Worm (Caenorhabditis elegans) whole organism, L4 larva: Measurements from ENCODE around the gene C04E12.4.
"Not testable (repeated sequence)": the region's sequence is repeated elsewhere in the genome, so short reads cannot be mapped to it uniquely, and the experiment has no call there.

ENCODE experiments used
- dpl-1 ChIP-seq: fragments of 150-350 bp; optimal IDR thresholded peaks from 2 replicates; lab custom pipeline; 2014; ENCODE audit warnings: missing biosample characterization, missing genetic modification reagents, missing genetic modification characterization
- mdl-1 ChIP-seq, 2 experiments: fragments of 150-350 bp in 1 of 2; sonication (generic microtip) in 1 of 2; optimal IDR thresholded peaks; 2 replicates each; lab custom pipeline; 2014 to 2017; ENCODE audit warnings: missing biosample characterization in 2 of 2, missing genetic modification characterization in 2 of 2
- nhr-28 ChIP-seq: fragments of 150-350 bp; optimal IDR thresholded peaks from 2 replicates; lab custom pipeline; 2014; ENCODE audit warnings: missing biosample characterization, missing genetic modification characterization
- nhr-76 ChIP-seq: fragments of 150-350 bp; optimal IDR thresholded peaks from 2 replicates; lab custom pipeline; 2014; ENCODE audit warnings: missing biosample characterization, missing genetic modification characterization

DNA sequence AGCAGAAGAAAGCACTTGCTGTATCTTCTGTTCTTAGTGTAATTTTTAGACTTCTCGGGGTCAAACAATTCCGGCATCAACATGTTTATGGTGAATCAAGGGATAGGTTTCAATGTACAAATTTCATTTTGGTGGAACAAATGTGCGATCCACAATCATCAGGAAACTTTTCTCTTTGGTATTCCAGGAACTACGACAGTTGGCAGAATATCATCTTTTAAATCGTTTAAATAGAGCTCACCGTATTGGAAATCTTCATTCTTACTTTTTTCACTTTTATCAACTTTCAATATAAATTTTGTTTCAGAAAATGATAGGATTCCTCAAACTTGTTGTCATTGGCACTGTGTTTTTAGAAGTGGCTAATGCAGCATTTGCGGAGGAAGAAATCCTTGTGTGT is 34.2 kb downstream of the C04E12.4 start, which contains the start of gene T20D4.12:
- TF ChIP-seq dpl-1 (GFP tag; lab: Kevin White, UChicago); nhr-28 (tag; lab: Kevin White, UChicago); mdl-1 (tag; optimal IDR thresholded peaks at IDR 0.05; lab: Kevin White, UChicago); nhr-76 (tag; lab: Kevin White, UChicago): not testable (repeated sequence)
